Fruit fly (Drosophila melanogaster): ENCODE data around the gene CG9168.
A peak's percentile ranks its signal among the peaks of the same experiment; 100 is the strongest.

The CG9168 gene

dm6 chr3L:1401364-1401978 is 9.4 kb upstream of the CG9168 start (continued):
- TF ChIP-seq CG18619 (GFP tag; optimal IDR thresholded peaks at IDR 0.05): no peak
- TF ChIP-seq Tbp (GFP tag; optimal IDR thresholded peaks at IDR 0.05): no peak
- peak; percentile 57; the same call in 3 of the 4 replicates for TF ChIP-seq Dll (GFP tag; IDR thresholded peaks at IDR 0.05; ENCODE audit: partially characterized antibody)
- no peak for TF ChIP-seq HLH3B (GFP tag; IDR thresholded peaks at IDR 0.05)
- peak; percentile 20; the same call in 1 of the 2 replicates for TF ChIP-seq stc (GFP tag; IDR thresholded peaks at IDR 0.05)
- TF ChIP-seq chm (GFP tag; IDR thresholded peaks at IDR 0.05): no peak
- TF ChIP-seq dysf (GFP tag; IDR thresholded peaks at IDR 0.05): no peak
- TF ChIP-seq scrt (GFP tag; optimal IDR thresholded peaks at IDR 0.05): no peak
- TF ChIP-seq CG7963 (GFP tag; IDR thresholded peaks at IDR 0.05; ENCODE audit: partially characterized antibody): 0 out of 3 replicates have a peak, but pooled peaks have one; percentile 6
- no peak for TF ChIP-seq Chrac-16 (GFP tag; optimal IDR thresholded peaks at IDR 0.05)
- no peak for TF ChIP-seq CG14014 (GFP tag; IDR thresholded peaks at IDR 0.05)
- 0 out of 2 replicates have a peak, but pooled peaks have one; percentile 22 for TF ChIP-seq CG2129 (GFP tag; IDR thresholded peaks at IDR 0.05; ENCODE audit: partially characterized antibody)
- TF ChIP-seq chn (GFP tag; optimal IDR thresholded peaks at IDR 0.05): no peak
- no peak for TF ChIP-seq D19A (tag; optimal IDR thresholded peaks at IDR 0.05)
- no peak for TF ChIP-seq cato (GFP tag; optimal IDR thresholded peaks at IDR 0.05; ENCODE audit: borderline replicate concordance)
- peak; percentile 14 for TF ChIP-seq CG18262 (tag; optimal IDR thresholded peaks at IDR 0.05)
- peak; percentile 32; the same call in 2 of the 3 replicates for TF ChIP-seq Opbp (GFP tag; IDR thresholded peaks at IDR 0.05; ENCODE audit: partially characterized antibody)
- TF ChIP-seq ind (GFP tag; optimal IDR thresholded peaks at IDR 0.05): no peak
- TF ChIP-seq zen2 (GFP tag; IDR thresholded peaks at IDR 0.05; ENCODE audit: partially characterized antibody): peak; percentile 45; the same call in 1 of the 3 replicates
- TF ChIP-seq grn (GFP tag; optimal IDR thresholded peaks at IDR 0.05): no peak
- no peak for TF ChIP-seq cad (GFP tag; optimal IDR thresholded peaks at IDR 0.05)
- TF ChIP-seq pfk (GFP tag; optimal IDR thresholded peaks at IDR 0.05): no peak
- no peak for TF ChIP-seq Bteb2 (GFP tag; optimal IDR thresholded peaks at IDR 0.05)
- TF ChIP-seq Hr51 (GFP tag; optimal IDR thresholded peaks at IDR 0.05): no peak
- peak; percentile 98 for TF ChIP-seq Bdp1 (GFP tag; optimal IDR thresholded peaks at IDR 0.05)
- TF ChIP-seq H15 (GFP tag; IDR thresholded peaks at IDR 0.05): no peak
- no peak for TF ChIP-seq CG5245 (GFP tag; optimal IDR thresholded peaks at IDR 0.05)
- no peak for TF ChIP-seq CG3163 (GFP tag; optimal IDR thresholded peaks at IDR 0.05)
- TF ChIP-seq CG15601 (tag; optimal IDR thresholded peaks at IDR 0.05): no peak
- TF ChIP-seq chinmo (GFP tag; IDR thresholded peaks at IDR 0.05; ENCODE audit: partially characterized antibody): no peak
- no peak for TF ChIP-seq CG15696 (tag; optimal IDR thresholded peaks at IDR 0.05)
- no peak for TF ChIP-seq CG2889 (GFP tag; IDR thresholded peaks at IDR 0.05)
- no peak for TF ChIP-seq Sry-δ (GFP tag; optimal IDR thresholded peaks at IDR 0.05)
- no peak for TF ChIP-seq so (GFP tag; IDR thresholded peaks at IDR 0.05)
- no peak for TF ChIP-seq CG5953 (GFP tag; IDR thresholded peaks at IDR 0.05)
- no peak for TF ChIP-seq CG10959 (GFP tag; IDR thresholded peaks at IDR 0.05)
- TF ChIP-seq fd64A (GFP tag; optimal IDR thresholded peaks at IDR 0.05): no peak
- TF ChIP-seq nerfin-2 (GFP tag; IDR thresholded peaks at IDR 0.05; ENCODE audit: partially characterized antibody): 0 out of 2 replicates have a peak, but pooled peaks have one; percentile 48
- TF ChIP-seq gfzf (GFP tag; optimal IDR thresholded peaks at IDR 0.05): no peak
- TF ChIP-seq inv (GFP tag; IDR thresholded peaks at IDR 0.05; ENCODE audit: partially characterized antibody): no peak
- no peak for TF ChIP-seq CG4707 (GFP tag; optimal IDR thresholded peaks at IDR 0.05)
- TF ChIP-seq ci (GFP tag; IDR thresholded peaks at IDR 0.05): no peak
- no peak for TF ChIP-seq exex (tag; optimal IDR thresholded peaks at IDR 0.05)
- TF ChIP-seq wdn (GFP tag; IDR thresholded peaks at IDR 0.05): no peak
- no peak for TF ChIP-seq CG31224 (GFP tag; IDR thresholded peaks at IDR 0.05)
- TF ChIP-seq pita (GFP tag; optimal IDR thresholded peaks at IDR 0.05): no peak
- no peak for TF ChIP-seq CG10274 (GFP tag; optimal IDR thresholded peaks at IDR 0.05)
- TF ChIP-seq CG15073 (GFP tag; optimal IDR thresholded peaks at IDR 0.05): no peak
- TF ChIP-seq hb (GFP tag; IDR thresholded peaks at IDR 0.05; ENCODE audit: partially characterized antibody): no peak
- TF ChIP-seq CG4820 (GFP tag; optimal IDR thresholded peaks at IDR 0.05): no peak

All from whole organism, embryonic.